Fruit fly (Drosophila melanogaster): ENCODE measurements around the gene CG46448.

DNA sequence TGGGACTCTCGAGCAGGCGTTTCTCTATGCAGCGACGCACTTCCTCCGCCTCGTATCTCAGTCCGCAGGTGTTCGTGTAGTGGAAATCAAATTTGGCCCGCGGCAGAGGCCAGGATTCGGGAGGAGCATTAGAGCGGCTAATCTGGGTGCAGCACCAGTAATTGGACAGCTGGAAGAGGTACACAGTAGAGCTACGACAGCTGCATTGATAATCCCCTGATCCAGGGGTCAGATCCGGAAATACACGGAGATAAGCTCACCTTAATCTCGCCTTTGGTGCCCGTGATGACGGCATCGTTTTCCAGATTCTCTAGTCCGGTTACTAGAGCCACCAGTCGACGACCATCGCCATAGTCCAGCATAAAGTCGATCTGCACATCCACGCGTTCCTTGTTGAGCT is 21.1 kb upstream of the CG46448 start:
- TF ChIP-seq CG11617 (GFP tag; optimal IDR thresholded peaks at IDR 0.05) (no peak), CG1620 (GFP tag; optimal IDR thresholded peaks at IDR 0.05) (no peak), CG33017 (tag; optimal IDR thresholded peaks at IDR 0.05) (no peak), CG7045 (GFP tag; optimal IDR thresholded peaks at IDR 0.05) (no peak), CG5204 (GFP tag; optimal IDR thresholded peaks at IDR 0.05) (no peak), Crg-1 (GFP tag; optimal IDR thresholded peaks at IDR 0.05) (no peak), CG12768 (GFP tag; optimal IDR thresholded peaks at IDR 0.05) (no peak), toe (GFP tag; optimal IDR thresholded peaks at IDR 0.05) (no peak), pad (GFP tag; optimal IDR thresholded peaks at IDR 0.05) (no peak), Clk (GFP tag; optimal IDR thresholded peaks at IDR 0.05) (no peak), ovo (GFP tag; optimal IDR thresholded peaks at IDR 0.05) (no peak)
